Fruit fly (Drosophila melanogaster) whole organism, adult: ENCODE measurements around the gene Lcp65Ab2.

ENCODE experiments used
- CG11617 ChIP-seq: fragments of 200-800 bp; sonication (Bioruptor generic); optimal IDR thresholded peaks from 2 replicates; lab custom pipeline; 2017; ENCODE audit warnings: mild to moderate bottlenecking, missing biosample characterization, missing genetic modification reagents, missing genetic modification characterization
- CG12768 ChIP-seq: fragments of 200-800 bp; sonication (Bioruptor generic); optimal IDR thresholded peaks from 2 replicates; lab custom pipeline; 2017; ENCODE audit warnings: missing biosample characterization, missing genetic modification characterization, mild to moderate bottlenecking, moderate library complexity, missing genetic modification reagents
- CG14711 ChIP-seq: fragments of 200-800 bp; sonication (Bioruptor generic); optimal IDR thresholded peaks from 2 replicates; lab custom pipeline; 2018; ENCODE audit warnings: missing biosample characterization, mild to moderate bottlenecking, missing genetic modification characterization, moderate library complexity
- CG1620 ChIP-seq: fragments of 200-800 bp; sonication (Bioruptor generic); optimal IDR thresholded peaks from 2 replicates; lab custom pipeline; 2016; ENCODE audit warnings: missing biosample characterization, missing genetic modification characterization
- CG33017 ChIP-seq: fragments of 200-800 bp; sonication (Bioruptor generic); optimal IDR thresholded peaks from 2 replicates; lab custom pipeline; 2018; ENCODE audit warnings: missing biosample characterization, mild to moderate bottlenecking, missing genetic modification characterization, moderate library complexity
- CG5204 ChIP-seq: fragments of 200-800 bp; sonication (Bioruptor generic); optimal IDR thresholded peaks from 2 replicates; lab custom pipeline; 2016; ENCODE audit warnings: missing biosample characterization, missing genetic modification characterization
- CG7045 ChIP-seq: fragments of 200-800 bp; sonication (Bioruptor generic); optimal IDR thresholded peaks from 2 replicates; lab custom pipeline; 2017; ENCODE audit warnings: missing biosample characterization, mild to moderate bottlenecking, missing genetic modification characterization
- CG7101 ChIP-seq: fragments of 200-800 bp; sonication (Bioruptor generic); optimal IDR thresholded peaks from 2 replicates; lab custom pipeline; 2018; ENCODE audit warnings: missing biosample characterization, mild to moderate bottlenecking, missing genetic modification characterization, moderate library complexity
- Clk ChIP-seq: fragments of 200-800 bp; sonication (Bioruptor generic); optimal IDR thresholded peaks from 2 replicates; lab custom pipeline; 2017; ENCODE audit warnings: missing biosample characterization, missing genetic modification characterization
- Crg-1 ChIP-seq: fragments of 200-800 bp; sonication (Bioruptor generic); optimal IDR thresholded peaks from 2 replicates; lab custom pipeline; 2016; ENCODE audit warnings: missing biosample characterization, missing genetic modification characterization
- Hr96 ChIP-seq: fragments of 200-800 bp; sonication (Bioruptor generic); optimal IDR thresholded peaks from 2 replicates; lab custom pipeline; 2016; ENCODE audit warnings: missing biosample characterization, missing genetic modification characterization
- Mnt ChIP-seq: fragments of 200-800 bp; sonication (Bioruptor generic); optimal IDR thresholded peaks from 2 replicates; lab custom pipeline; 2016; ENCODE audit warnings: missing biosample characterization, mild to moderate bottlenecking, missing genetic modification characterization
- bab1 ChIP-seq: fragments of 200-800 bp; sonication (Bioruptor generic); optimal IDR thresholded peaks from 3 replicates; lab custom pipeline; 2019; ENCODE audit warnings: missing biosample characterization, mild to moderate bottlenecking, missing genetic modification characterization, moderate library complexity
- cic ChIP-seq: fragments of 200-800 bp; sonication (Bioruptor generic); optimal IDR thresholded peaks from 2 replicates; lab custom pipeline; 2017; ENCODE audit warnings: missing biosample characterization, mild to moderate bottlenecking, missing genetic modification characterization, moderate library complexity
- cnc ChIP-seq, 2 experiments: fragments of >200 bp; optimal IDR thresholded peaks; 2 replicates each; lab custom pipeline; 2017
- kay ChIP-seq: fragments of 200-800 bp; sonication (Bioruptor generic); peaks from one replicate; lab custom pipeline; 2016; ENCODE audit warnings: missing biosample characterization, missing genetic modification characterization, borderline replicate concordance
- ovo ChIP-seq: fragments of 200-800 bp; sonication (Bioruptor generic); optimal IDR thresholded peaks from 2 replicates; lab custom pipeline; 2016; ENCODE audit warnings: missing biosample characterization, missing genetic modification characterization
- pad ChIP-seq: fragments of 200-800 bp; sonication (Bioruptor generic); optimal IDR thresholded peaks from 3 replicates; lab custom pipeline; 2017; ENCODE audit warnings: missing biosample characterization, missing genetic modification characterization, mild to moderate bottlenecking, moderate library complexity, missing genetic modification reagents
- tj ChIP-seq: fragments of 200-800 bp; sonication (Bioruptor generic); optimal IDR thresholded peaks from 3 replicates; lab custom pipeline; 2017; ENCODE audit warnings: missing biosample characterization, mild to moderate bottlenecking, missing genetic modification characterization, moderate library complexity
- toe ChIP-seq: fragments of 200-800 bp; sonication (Bioruptor generic); optimal IDR thresholded peaks from 2 replicates; lab custom pipeline; 2016; ENCODE audit warnings: missing biosample characterization, missing genetic modification characterization

Gene Lcp65Ab2

dm6 chr3L:6157327-6158032, 11.0 kb downstream of the Lcp65Ab2 start, which contains the start of gene CG13297:
CG13297 (minus strand) TSS chr3L:6157377.
- no peak for TF ChIP-seq toe (GFP tag; lab: Kevin White, UChicago)
- no peak for TF ChIP-seq CG14711 (tag; lab: Kevin White, UChicago)

DNA sequence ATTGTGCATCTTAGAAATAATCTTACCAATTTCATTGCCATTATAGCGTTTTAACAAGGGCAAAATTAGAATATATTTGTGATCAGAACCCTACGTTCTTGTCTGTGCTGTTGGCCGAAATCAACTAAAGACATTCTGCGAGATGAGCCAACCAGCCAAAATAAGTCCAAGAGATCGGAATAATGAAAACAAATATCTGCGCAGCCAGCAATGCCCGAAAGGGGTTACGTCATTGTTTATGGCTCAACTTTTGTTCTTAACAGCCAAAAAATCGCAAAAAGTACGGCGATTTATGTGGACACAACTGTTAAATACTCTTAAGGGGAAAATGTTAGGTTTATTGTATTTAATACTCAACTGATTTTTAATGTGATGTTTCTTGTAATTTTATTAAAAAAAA, 12.1 kb downstream of the Lcp65Ab2 start, which contains the start of gene Cpr65Ay:
Cpr65Ay (minus strand) TSS at position 101 of the 400 bp plus-strand sequence.
- TF ChIP-seq CG33017 (tag; lab: Kevin White, UChicago), result no peak
- TF ChIP-seq tj, result no peak
- no peak for TF ChIP-seq cic
- TF ChIP-seq Hr96 (GFP tag; lab: Kevin White, UChicago), result no peak
- TF ChIP-seq CG7101, result no peak
- TF ChIP-seq CG11617 (GFP tag; lab: Kevin White, UChicago), result no peak
- no peak for TF ChIP-seq ovo (GFP tag; lab: Kevin White, UChicago)
- no peak for TF ChIP-seq toe (GFP tag; lab: Kevin White, UChicago)
- no peak for TF ChIP-seq CG5204 (GFP tag; lab: Kevin White, UChicago)
- TF ChIP-seq bab1 (GFP tag; lab: Kevin White, UChicago), result no peak
- no peak for TF ChIP-seq CG12768 (GFP tag; lab: Kevin White, UChicago)
- TF ChIP-seq Mnt (GFP tag; lab: Kevin White, UChicago), result no peak
- TF ChIP-seq CG1620 (GFP tag; lab: Kevin White, UChicago), result no peak

- TF ChIP-seq CG11617 (GFP tag; lab: Kevin White, UChicago), result no peak
- TF ChIP-seq bab1 (GFP tag; lab: Kevin White, UChicago), result no peak
- TF ChIP-seq CG12768 (GFP tag; lab: Kevin White, UChicago), result no peak
- no peak for TF ChIP-seq kay
- TF ChIP-seq CG33017 (tag; lab: Kevin White, UChicago), result no peak
- TF ChIP-seq Clk, result no peak
- TF ChIP-seq ovo (GFP tag; lab: Kevin White, UChicago), result no peak
- TF ChIP-seq pad (GFP tag; lab: Kevin White, UChicago), result no peak
- TF ChIP-seq CG5204 (GFP tag; lab: Kevin White, UChicago), result no peak
- no peak for TF ChIP-seq tj
- TF ChIP-seq cnc (optimal IDR thresholded peaks at IDR 0.05; lab: Kevin White, UChicago), result no peak
- no peak for TF ChIP-seq Hr96 (GFP tag; lab: Kevin White, UChicago)
- no peak for TF ChIP-seq toe (GFP tag; lab: Kevin White, UChicago)
- TF ChIP-seq CG1620 (GFP tag; lab: Kevin White, UChicago), result no peak
- TF ChIP-seq CG7045 (GFP tag; lab: Kevin White, UChicago), result no peak
Measured at dm6 chr3L:6159863-6160262, 13.4 kb downstream of the Lcp65Ab2 start.

- TF ChIP-seq tj, result no peak
- TF ChIP-seq Hr96 (GFP tag; lab: Kevin White, UChicago), result no peak
- TF ChIP-seq Mnt (GFP tag; lab: Kevin White, UChicago), result no peak
- no peak for TF ChIP-seq CG7101
- no peak for TF ChIP-seq toe (GFP tag; lab: Kevin White, UChicago)
- no peak for TF ChIP-seq Crg-1 (GFP tag; lab: Kevin White, UChicago)
- no peak for TF ChIP-seq CG1620 (GFP tag; lab: Kevin White, UChicago)
- TF ChIP-seq CG33017 (tag; lab: Kevin White, UChicago), result no peak
- TF ChIP-seq cnc (optimal IDR thresholded peaks at IDR 0.05; lab: Kevin White, UChicago), result no peak
- TF ChIP-seq CG7045 (GFP tag; lab: Kevin White, UChicago), result no peak
- no peak for TF ChIP-seq kay
- TF ChIP-seq Clk, result no peak
Measured at dm6 chr3L:6160514-6160913, 14.0 kb downstream of the Lcp65Ab2 start, which contains the start of gene Cpr65Az. Cpr65Az (plus strand) TSS chr3L:6160814.

DNA sequence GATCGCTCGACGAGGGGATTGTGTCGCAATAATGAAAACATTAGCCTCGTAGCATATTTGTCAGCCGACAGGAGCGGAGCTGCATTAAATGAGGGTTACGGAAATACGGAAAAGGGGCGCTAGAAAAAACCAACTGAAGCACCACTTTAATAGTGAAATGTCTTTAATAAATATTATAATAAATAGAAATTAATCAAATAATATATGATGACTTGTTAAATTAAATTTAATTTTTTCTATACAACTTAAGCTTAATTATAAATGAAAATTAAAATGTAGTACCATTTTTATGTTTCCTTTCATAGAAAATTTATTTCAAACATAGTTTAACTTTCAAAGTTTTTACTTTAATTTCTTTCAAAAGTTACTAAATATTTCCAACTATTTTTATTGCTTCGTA, 15.5 kb downstream of the Lcp65Ab2 start:
- TF ChIP-seq Hr96 (GFP tag; lab: Kevin White, UChicago) (no peak), CG7101 (no peak), CG33017 (tag; lab: Kevin White, UChicago) (no peak), Mnt (GFP tag; lab: Kevin White, UChicago) (no peak), CG7045 (GFP tag; lab: Kevin White, UChicago) (no peak), CG5204 (GFP tag; lab: Kevin White, UChicago) (no peak), tj (no peak), ovo (GFP tag; lab: Kevin White, UChicago) (no peak)

DNA sequence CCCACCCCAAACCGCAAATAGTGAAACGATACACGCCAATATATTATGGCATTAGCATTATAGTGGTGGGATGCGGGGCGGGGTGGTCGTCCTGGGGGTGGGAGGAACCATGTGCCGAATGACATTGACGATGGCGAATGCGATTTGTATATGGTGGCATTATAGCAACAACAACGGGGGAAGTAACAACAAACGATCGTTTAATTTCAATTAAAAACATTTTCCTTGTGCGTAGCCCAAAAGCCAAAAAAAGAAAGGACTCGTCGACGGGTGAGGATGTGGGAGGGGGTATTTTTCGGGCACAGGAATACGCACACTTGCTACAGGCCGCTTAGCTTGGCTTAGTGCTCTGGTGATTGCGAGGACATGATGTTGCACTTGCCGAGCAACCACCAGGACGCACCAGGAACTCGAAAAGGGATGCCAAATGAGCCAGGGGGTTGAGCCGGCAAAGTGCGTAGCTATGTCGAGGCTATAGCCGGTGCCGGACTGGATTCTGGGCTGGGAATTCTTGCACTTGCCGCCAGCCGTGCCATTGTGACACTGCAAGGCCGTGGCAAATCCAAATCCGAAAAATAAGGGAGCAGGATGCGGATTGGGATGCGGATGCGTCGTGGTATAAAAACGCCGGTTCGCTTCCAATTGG, 16.1 kb downstream of the Lcp65Ab2 start, which contains the start of gene Prdm13:
Prdm13 (plus strand) TSS at position 645 of the 646 bp plus-strand sequence.
- TF ChIP-seq Mnt (GFP tag; lab: Kevin White, UChicago) (no peak), ovo (GFP tag; lab: Kevin White, UChicago) (no peak), Hr96 (GFP tag; lab: Kevin White, UChicago) (no peak), pad (GFP tag; lab: Kevin White, UChicago) (no peak)
